Worm (Caenorhabditis elegans): Measurements from ENCODE around the gene F47B8.8.

The F47B8.8 gene

DNA sequence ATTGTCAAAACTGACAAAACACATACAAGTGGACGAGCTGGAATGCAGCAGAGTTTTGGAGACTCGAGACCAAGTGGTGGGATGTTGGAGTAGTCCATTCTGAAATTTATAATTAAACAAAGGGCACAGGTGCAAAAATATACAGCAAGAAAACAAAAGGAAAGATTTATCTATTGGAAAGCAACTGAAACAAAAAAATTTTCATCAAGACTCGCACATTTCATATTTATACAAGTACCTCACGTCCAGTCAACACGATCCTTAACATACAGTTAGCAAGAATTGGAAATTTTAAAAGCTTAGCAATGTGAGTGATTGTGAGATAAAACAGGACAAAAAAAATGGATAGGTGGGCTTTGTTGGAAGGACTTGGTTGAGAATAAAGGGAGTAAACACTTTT is 17.3 kb upstream of the F47B8.8 start, which contains the start of gene F47B8.1:
TSS of gene F47B8.1 (minus strand) at position 101 of the 400 bp plus-strand sequence.
- TF ChIP-seq cnd-1 (tag; optimal IDR thresholded peaks at IDR 0.05): no peak
- no peak for TF ChIP-seq mls-2 (tag; optimal IDR thresholded peaks at IDR 0.05)
- no peak for TF ChIP-seq mep-1 (tag; optimal IDR thresholded peaks at IDR 0.05)

ce11 chrV:14316525-14316924 is 15.0 kb upstream of the F47B8.8 start, which contains the start of gene F47B8.2:
Gene F47B8.2 (minus strand): TSS chrV:14316625.
- TF ChIP-seq unc-39 (tag; optimal IDR thresholded peaks at IDR 0.05) (no peak), ces-1 (GFP tag; optimal IDR thresholded peaks at IDR 0.05) (no peak), mep-1 (tag; optimal IDR thresholded peaks at IDR 0.05) (no peak), nhr-28 (tag; optimal IDR thresholded peaks at IDR 0.05) (no peak), nhr-76 (tag; optimal IDR thresholded peaks at IDR 0.05) (no peak), nhr-12 (tag; optimal IDR thresholded peaks at IDR 0.05) (no peak), M03D4.4 (tag; optimal IDR thresholded peaks at IDR 0.05) (no peak), snpc-4 (tag; optimal IDR thresholded peaks at IDR 0.05) (no peak), ham-2 (GFP tag; optimal IDR thresholded peaks at IDR 0.05) (no peak), ztf-11 (tag; optimal IDR thresholded peaks at IDR 0.05) (no peak), lin-13 (tag; optimal IDR thresholded peaks at IDR 0.05) (no peak), elt-1 (tag; optimal IDR thresholded peaks at IDR 0.05; ENCODE audit: borderline replicate concordance, insufficient read depth) (no peak), ceh-39 (tag; optimal IDR thresholded peaks at IDR 0.05) (no peak)

ce11 chrV:14317204-14317603 is 14.3 kb upstream of the F47B8.8 start:
- no peak for TF ChIP-seq snpc-4 (tag; optimal IDR thresholded peaks at IDR 0.05)
- TF ChIP-seq M03D4.4 (tag; optimal IDR thresholded peaks at IDR 0.05): no peak
- no peak for TF ChIP-seq lin-32 (GFP tag; optimal IDR thresholded peaks at IDR 0.05)
- no peak for TF ChIP-seq pha-4 (tag; optimal IDR thresholded peaks at IDR 0.05)
- TF ChIP-seq drap-1 (GFP tag; optimal IDR thresholded peaks at IDR 0.05): no peak
- no peak for TF ChIP-seq unc-39 (tag; optimal IDR thresholded peaks at IDR 0.05)
- TF ChIP-seq lsy-2 (tag; optimal IDR thresholded peaks at IDR 0.05): no peak
- no peak for TF ChIP-seq mls-2 (tag; optimal IDR thresholded peaks at IDR 0.05)

DNA sequence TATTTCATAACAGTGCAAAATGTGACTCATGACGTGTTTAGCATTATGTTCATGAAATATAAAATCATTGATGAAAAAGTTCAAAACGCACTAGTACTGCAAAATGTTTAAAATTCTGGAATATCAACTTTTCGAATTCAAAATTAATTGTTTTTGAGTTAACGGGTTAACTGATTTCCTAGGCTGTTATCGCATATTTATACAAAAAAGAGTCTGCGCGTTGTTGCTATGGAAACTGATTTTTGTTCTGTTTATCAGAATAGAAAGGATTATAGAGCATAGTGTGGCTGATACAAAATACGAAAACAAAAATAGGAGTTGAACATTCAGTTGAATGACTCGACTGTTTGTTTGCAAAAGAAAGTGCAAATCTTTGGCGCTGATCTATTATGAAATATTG is 13.9 kb upstream of the F47B8.8 start:
- TF ChIP-seq zip-8 (tag; optimal IDR thresholded peaks at IDR 0.05) (no peak), ceh-43 (GFP tag; optimal IDR thresholded peaks at IDR 0.05) (no peak), elt-3 (tag; optimal IDR thresholded peaks at IDR 0.05) (no peak), lin-32 (GFP tag; optimal IDR thresholded peaks at IDR 0.05) (no peak), cnd-1 (tag; optimal IDR thresholded peaks at IDR 0.05) (no peak), nhr-28 (tag; optimal IDR thresholded peaks at IDR 0.05) (no peak), sem-2 (GFP tag; optimal IDR thresholded peaks at IDR 0.05) (no peak), ceh-83 (GFP tag; optimal IDR thresholded peaks at IDR 0.05) (no peak), sptf-1 (tag; optimal IDR thresholded peaks at IDR 0.05) (no peak), M03D4.4 (tag; optimal IDR thresholded peaks at IDR 0.05) (no peak), nhr-12 (tag; optimal IDR thresholded peaks at IDR 0.05) (no peak), ces-1 (GFP tag; optimal IDR thresholded peaks at IDR 0.05) (no peak), unc-39 (tag; optimal IDR thresholded peaks at IDR 0.05) (no peak), mab-5 (tag; optimal IDR thresholded peaks at IDR 0.05) (no peak), elt-1 (tag; optimal IDR thresholded peaks at IDR 0.05; ENCODE audit: borderline replicate concordance, insufficient read depth) (no peak), lsy-2 (tag; optimal IDR thresholded peaks at IDR 0.05) (no peak), unc-120 (tag; optimal IDR thresholded peaks at IDR 0.05; ENCODE audit: poor library complexity, severe bottlenecking) (no peak), bed-3 (GFP tag; optimal IDR thresholded peaks at IDR 0.05) (no peak), mep-1 (tag; optimal IDR thresholded peaks at IDR 0.05) (no peak), drap-1 (GFP tag; optimal IDR thresholded peaks at IDR 0.05) (no peak)

DNA sequence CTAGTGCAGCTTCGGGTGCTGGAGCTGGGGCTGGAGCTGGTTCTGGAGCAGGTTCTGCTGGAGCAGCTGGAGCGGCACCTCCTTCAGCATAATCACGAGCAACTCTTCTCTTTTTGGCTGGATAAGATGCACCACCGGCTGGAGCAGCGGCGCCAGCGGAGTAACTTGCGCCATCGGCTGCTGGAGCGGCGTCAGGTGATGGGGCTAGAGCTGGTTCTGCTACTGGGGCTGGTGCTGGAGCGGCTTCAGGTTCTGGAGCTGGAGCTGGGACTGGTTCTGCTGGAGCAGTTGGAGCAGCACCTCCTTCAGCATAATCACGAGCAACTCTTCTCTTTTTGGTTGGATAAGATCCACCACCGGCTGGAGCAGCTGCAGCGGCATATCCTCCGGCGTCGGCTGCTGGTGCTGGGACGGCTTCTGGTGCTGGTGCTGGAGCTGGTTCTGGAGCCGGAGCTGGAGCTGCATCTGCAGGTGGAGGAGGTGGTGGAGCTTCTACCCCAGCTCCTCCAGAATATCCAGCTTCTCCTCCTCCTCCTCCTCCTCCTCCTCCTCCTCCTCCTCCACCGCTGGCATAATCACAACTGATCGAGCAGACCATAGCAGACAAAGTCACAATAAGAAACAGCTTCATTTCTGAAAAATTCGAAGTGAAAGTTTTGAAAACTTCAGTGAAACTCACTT is 12.3 kb upstream of the F47B8.8 start, which contains the start of gene F47B8.13:
TSS of gene F47B8.13 (minus strand) at position 631 of the 681 bp plus-strand sequence.
- TF ChIP-seq mep-1 (tag; optimal IDR thresholded peaks at IDR 0.05) (no peak), lin-13 (tag; optimal IDR thresholded peaks at IDR 0.05) (no peak), snpc-4 (tag; optimal IDR thresholded peaks at IDR 0.05) (no peak), bed-3 (GFP tag; optimal IDR thresholded peaks at IDR 0.05) (no peak), zip-8 (tag; optimal IDR thresholded peaks at IDR 0.05) (no peak), unc-39 (tag; optimal IDR thresholded peaks at IDR 0.05) (no peak), lsy-2 (tag; optimal IDR thresholded peaks at IDR 0.05) (no peak), sem-2 (GFP tag; optimal IDR thresholded peaks at IDR 0.05) (no peak), nhr-76 (tag; optimal IDR thresholded peaks at IDR 0.05) (no peak), mab-5 (tag; optimal IDR thresholded peaks at IDR 0.05) (no peak), pha-4 (tag; optimal IDR thresholded peaks at IDR 0.05) (no peak), ces-1 (GFP tag; optimal IDR thresholded peaks at IDR 0.05) (no peak), ceh-39 (tag; optimal IDR thresholded peaks at IDR 0.05) (no peak), elt-1 (tag; optimal IDR thresholded peaks at IDR 0.05; ENCODE audit: borderline replicate concordance, insufficient read depth) (no peak), mls-2 (tag; optimal IDR thresholded peaks at IDR 0.05) (no peak), lin-32 (GFP tag; optimal IDR thresholded peaks at IDR 0.05) (no peak), hlh-1 (tag; optimal IDR thresholded peaks at IDR 0.05) (no peak), unc-120 (tag; optimal IDR thresholded peaks at IDR 0.05; ENCODE audit: poor library complexity, severe bottlenecking) (no peak), tbx-8 (GFP tag; optimal IDR thresholded peaks at IDR 0.05) (no peak)
